Worm (Caenorhabditis elegans) whole organism, early embryonic: ENCODE data around the gene C08B6.6.

ENCODE experiments used
- F13C5.2 ChIP-seq: sonication (generic microtip); optimal IDR thresholded peaks from 2 replicates; lab custom pipeline; 2017; ENCODE audit warnings: mild to moderate bottlenecking, missing genetic modification characterization, inconsistent platforms, missing compliant biosample characterization
- aly-1 ChIP-seq: sonication (generic microtip); optimal IDR thresholded peaks from 2 replicates; lab custom pipeline; 2016; ENCODE audit warnings: missing genetic modification characterization, missing compliant biosample characterization
- ama-1 ChIP-seq: fragments of 150-350 bp; optimal IDR thresholded peaks from 2 replicates; lab custom pipeline; 2014
- ceh-13 ChIP-seq: fragments of 200-800 bp; sonication (Bioruptor generic); optimal IDR thresholded peaks from 2 replicates; lab custom pipeline; 2018; ENCODE audit warnings: mild to moderate bottlenecking, missing genetic modification characterization, missing compliant biosample characterization
- flt-1 ChIP-seq: fragments of 200-800 bp; sonication (Bioruptor generic); IDR thresholded peaks from 2 replicates; pipeline ENCODE4 v1.3.6; 2022; ENCODE audit warnings: missing genetic modification characterization, missing compliant biosample characterization
- pes-1 ChIP-seq: fragments of 200-800 bp; sonication (Bioruptor generic); IDR thresholded peaks from 2 replicates; pipeline ENCODE4 v1.3.6; 2022; ENCODE audit warnings: missing genetic modification reagents, missing genetic modification characterization, missing compliant biosample characterization
- scrt-1 ChIP-seq: fragments of 200-800 bp; sonication (Bioruptor generic); IDR thresholded peaks from 2 replicates; pipeline ENCODE4 v1.3.6; 2022; ENCODE audit warnings: missing genetic modification characterization, missing compliant biosample characterization
- tbx-37 ChIP-seq: fragments of 200-800 bp; sonication (Bioruptor generic); conservative IDR thresholded peaks from 2 replicates; pipeline ENCODE4 v1.3.6; 2022; ENCODE audit warnings: missing genetic modification reagents, missing genetic modification characterization, missing compliant biosample characterization

ce11 chrV:10130195-10130594 is 6.8 kb downstream of the C08B6.6 start, which contains the start of gene aos-1:
- TF ChIP-seq ama-1 (lab: Kevin White, UChicago), result no peak
- TF ChIP-seq aly-1 (tag; lab: Kevin White, UChicago), result no peak
- TF ChIP-seq F13C5.2 (tag; lab: Kevin White, UChicago), result no peak
- no peak for TF ChIP-seq flt-1 (GFP tag; lab: Robert Waterston, UW)
- no peak for TF ChIP-seq scrt-1 (GFP tag; lab: Robert Waterston, UW)
- TF ChIP-seq ceh-13, result no peak
- TF ChIP-seq pes-1 (GFP tag; lab: Robert Waterston, UW), result no peak
- no peak for TF ChIP-seq tbx-37 (GFP tag; lab: Robert Waterston, UW)
